Worm (Caenorhabditis elegans) whole organism, L3 larva: ENCODE data around the gene str-84.

ENCODE experiments used
- ceh-9 ChIP-seq: sonication (generic microtip); optimal IDR thresholded peaks from 2 replicates; lab custom pipeline; 2018; ENCODE audit warnings: missing biosample characterization, missing genetic modification characterization
- fos-1 ChIP-seq: fragments of 150-350 bp; optimal IDR thresholded peaks from 2 replicates; lab custom pipeline; 2014; ENCODE audit warnings: missing biosample characterization, missing genetic modification characterization
- nfya-1 ChIP-seq: sonication (generic microtip); optimal IDR thresholded peaks from 2 replicates; lab custom pipeline; 2017; ENCODE audit warnings: missing genetic modification characterization, mild to moderate bottlenecking, missing compliant biosample characterization, antibody characterized with exemption, moderate library complexity; ENCODE audit not compliant: insufficient read depth
- nhr-28 ChIP-seq: fragments of 150-350 bp; optimal IDR thresholded peaks from 2 replicates; lab custom pipeline; 2014; ENCODE audit warnings: missing biosample characterization, missing genetic modification characterization
- unc-62 ChIP-seq: fragments of 150-350 bp; sonication (generic microtip); optimal IDR thresholded peaks from 4 replicates; lab custom pipeline; 2014; ENCODE audit warnings: missing biosample characterization, missing genetic modification reagents, missing genetic modification characterization
- ztf-11 ChIP-seq: fragments of 150-350 bp; optimal IDR thresholded peaks from 2 replicates; lab custom pipeline; 2014; ENCODE audit warnings: missing biosample characterization, missing genetic modification characterization

ce11 chrV:8944481-8944880 is 36.3 kb downstream of the str-84 start:
- TF ChIP-seq nhr-28 (tag; lab: Kevin White, UChicago) (no peak), ztf-11 (tag; lab: Kevin White, UChicago) (no peak), nfya-1 (tag; lab: Kevin White, UChicago) (no peak), unc-62 (GFP tag; lab: Kevin White, UChicago) (no peak), fos-1 (tag; lab: Kevin White, UChicago) (no peak), ceh-9 (tag; lab: Kevin White, UChicago) (no peak)
